Fruit fly (Drosophila melanogaster) whole organism, prepupa: ENCODE data around the gene Lcp65Ad.

ENCODE experiments used
- Blimp-1 ChIP-seq: fragments of 200-800 bp; sonication (Bioruptor generic); optimal IDR thresholded peaks from 3 replicates; lab custom pipeline; 2017; ENCODE audit warnings: missing biosample characterization, missing genetic modification characterization, mild to moderate bottlenecking, moderate library complexity, missing genetic modification reagents
- CG10631 ChIP-seq: fragments of 200-800 bp; sonication (Bioruptor generic); optimal IDR thresholded peaks from 2 replicates; lab custom pipeline; 2016; ENCODE audit warnings: missing biosample characterization, missing genetic modification characterization
- CG10669 ChIP-seq: fragments of 200-800 bp; sonication (Bioruptor generic); optimal IDR thresholded peaks from 3 replicates; lab custom pipeline; 2018; ENCODE audit warnings: missing biosample characterization, mild to moderate bottlenecking, missing genetic modification characterization, moderate library complexity
- CG11762 ChIP-seq: fragments of 200-800 bp; sonication (Bioruptor generic); optimal IDR thresholded peaks from 3 replicates; lab custom pipeline; 2016; ENCODE audit warnings: missing biosample characterization, missing genetic modification characterization; ENCODE audit not compliant: insufficient read depth
- CG15336 ChIP-seq: fragments of 200-800 bp; sonication (Bioruptor generic); IDR thresholded peaks from 2 replicates; pipeline ENCODE4 v1.3.6; 2022; ENCODE audit warnings: missing biosample characterization, missing genetic modification characterization
- CG1621 ChIP-seq: fragments of 200-800 bp; sonication (Bioruptor generic); optimal IDR thresholded peaks from 3 replicates; lab custom pipeline; 2018; ENCODE audit warnings: missing biosample characterization, mild to moderate bottlenecking, missing genetic modification characterization
- CG16779 ChIP-seq: fragments of 200-800 bp; sonication (Bioruptor generic); optimal IDR thresholded peaks from 3 replicates; lab custom pipeline; 2017; ENCODE audit warnings: missing biosample characterization, mild to moderate bottlenecking, missing genetic modification characterization
- CG31627 ChIP-seq: fragments of 200-800 bp; sonication (Bioruptor generic); optimal IDR thresholded peaks from 3 replicates; lab custom pipeline; 2016; ENCODE audit warnings: missing biosample characterization, missing genetic modification characterization
- CG32006 ChIP-seq: fragments of 200-800 bp; sonication (Bioruptor generic); optimal IDR thresholded peaks from 3 replicates; lab custom pipeline; 2017; ENCODE audit warnings: missing biosample characterization, mild to moderate bottlenecking, missing genetic modification characterization
- CG34406 ChIP-seq: fragments of 200-800 bp; sonication (Bioruptor generic); optimal IDR thresholded peaks from 3 replicates; lab custom pipeline; 2016; ENCODE audit warnings: missing biosample characterization, missing genetic modification characterization
- CG4318 ChIP-seq: fragments of 200-800 bp; sonication (Bioruptor generic); optimal IDR thresholded peaks from 3 replicates; lab custom pipeline; 2017; ENCODE audit warnings: missing biosample characterization, mild to moderate bottlenecking, missing genetic modification characterization
- CG6276 ChIP-seq: fragments of 200-800 bp; sonication (Bioruptor generic); optimal IDR thresholded peaks from 2 replicates; lab custom pipeline; 2017; ENCODE audit warnings: missing biosample characterization, mild to moderate bottlenecking, missing genetic modification characterization
- CG6808 ChIP-seq: fragments of 200-800 bp; sonication (Bioruptor generic); optimal IDR thresholded peaks from 3 replicates; lab custom pipeline; 2017; ENCODE audit warnings: missing biosample characterization, missing genetic modification characterization, mild to moderate bottlenecking, moderate library complexity, missing genetic modification reagents
- CG6854 ChIP-seq: fragments of 200-800 bp; sonication (Bioruptor generic); optimal IDR thresholded peaks from 2 replicates; lab custom pipeline; 2017; ENCODE audit warnings: missing biosample characterization, mild to moderate bottlenecking, missing genetic modification characterization
- CG7368 ChIP-seq: fragments of 200-800 bp; sonication (Bioruptor generic); optimal IDR thresholded peaks from 3 replicates; lab custom pipeline; 2016; ENCODE audit warnings: missing biosample characterization, missing genetic modification characterization
- CG8119 ChIP-seq: fragments of 200-800 bp; sonication (Bioruptor generic); IDR thresholded peaks from 3 replicates; pipeline ENCODE4 v1.3.6; 2022; ENCODE audit warnings: missing biosample characterization, missing genetic modification characterization
- CG8319 ChIP-seq: fragments of 200-800 bp; sonication (Bioruptor generic); optimal IDR thresholded peaks from 3 replicates; lab custom pipeline; 2016; ENCODE audit warnings: missing biosample characterization, missing genetic modification characterization
- CG8632 ChIP-seq: fragments of 200-800 bp; sonication (Bioruptor generic); optimal IDR thresholded peaks from 3 replicates; lab custom pipeline; 2016; ENCODE audit warnings: missing biosample characterization, missing genetic modification characterization
- CG9139 ChIP-seq: fragments of 200-800 bp; sonication (Bioruptor generic); optimal IDR thresholded peaks from 3 replicates; lab custom pipeline; 2017; ENCODE audit warnings: missing biosample characterization, mild to moderate bottlenecking, missing genetic modification characterization
- Eip75B ChIP-seq: fragments of 200-800 bp; sonication (Bioruptor generic); optimal IDR thresholded peaks from 3 replicates; lab custom pipeline; 2016; ENCODE audit warnings: missing biosample characterization, missing genetic modification characterization
- Eip78C ChIP-seq: fragments of 200-800 bp; sonication (Bioruptor generic); peaks from one replicate; lab custom pipeline; 2016; ENCODE audit warnings: missing biosample characterization, missing genetic modification characterization
- Eip93F ChIP-seq: fragments of 200-800 bp; sonication (Bioruptor generic); optimal IDR thresholded peaks from 2 replicates; lab custom pipeline; 2016; ENCODE audit warnings: missing biosample characterization, mild to moderate bottlenecking, missing genetic modification characterization
- Ets21C ChIP-seq: fragments of 200-800 bp; sonication (Bioruptor generic); optimal IDR thresholded peaks from 3 replicates; lab custom pipeline; 2016; ENCODE audit warnings: missing biosample characterization, missing genetic modification characterization
- Hr39 ChIP-seq: fragments of 200-800 bp; sonication (Bioruptor generic); optimal IDR thresholded peaks from 2 replicates; lab custom pipeline; 2016; ENCODE audit warnings: missing biosample characterization, missing genetic modification characterization
- Hr4 ChIP-seq: fragments of 200-800 bp; sonication (Bioruptor generic); optimal IDR thresholded peaks from 3 replicates; lab custom pipeline; 2016; ENCODE audit warnings: missing biosample characterization, missing genetic modification characterization
- Lpt ChIP-seq: fragments of 200-800 bp; sonication (Bioruptor generic); optimal IDR thresholded peaks from 3 replicates; lab custom pipeline; 2016; ENCODE audit warnings: missing biosample characterization, missing genetic modification characterization
- Met ChIP-seq: fragments of 200-800 bp; sonication (Bioruptor generic); optimal IDR thresholded peaks from 3 replicates; lab custom pipeline; 2016; ENCODE audit warnings: missing biosample characterization, missing genetic modification characterization
- OdsH ChIP-seq: fragments of 200-800 bp; sonication (Bioruptor generic); optimal IDR thresholded peaks from 3 replicates; lab custom pipeline; 2016; ENCODE audit warnings: missing biosample characterization, missing genetic modification characterization
- Sox102F ChIP-seq: fragments of 200-800 bp; sonication (Bioruptor generic); optimal IDR thresholded peaks from 2 replicates; lab custom pipeline; 2016; ENCODE audit warnings: missing biosample characterization, mild to moderate bottlenecking, missing genetic modification characterization
- Sox14 ChIP-seq: fragments of 200-800 bp; sonication (Bioruptor generic); optimal IDR thresholded peaks from 3 replicates; lab custom pipeline; 2016; ENCODE audit warnings: missing biosample characterization, missing genetic modification characterization
- Sox15 ChIP-seq: fragments of 200-800 bp; sonication (Bioruptor generic); optimal IDR thresholded peaks from 3 replicates; lab custom pipeline; 2016; ENCODE audit warnings: missing biosample characterization, missing genetic modification characterization
- achi ChIP-seq: fragments of 200-800 bp; sonication (Bioruptor generic); optimal IDR thresholded peaks from 3 replicates; lab custom pipeline; 2016; ENCODE audit warnings: missing biosample characterization, missing genetic modification characterization
- acj6 ChIP-seq: fragments of 200-800 bp; sonication (Bioruptor generic); optimal IDR thresholded peaks from 3 replicates; lab custom pipeline; 2016; ENCODE audit warnings: missing biosample characterization, missing genetic modification characterization
- dac ChIP-seq: fragments of 200-800 bp; sonication (Bioruptor generic); optimal IDR thresholded peaks from 2 replicates; lab custom pipeline; 2017; ENCODE audit warnings: missing biosample characterization, mild to moderate bottlenecking, missing genetic modification characterization
- dsx ChIP-seq: fragments of 200-800 bp; optimal IDR thresholded peaks from 3 replicates; lab custom pipeline; 2019; ENCODE audit warnings: missing biosample characterization, mild to moderate bottlenecking, missing genetic modification characterization, moderate library complexity; ENCODE audit not compliant: poor library complexity, severe bottlenecking
- esn ChIP-seq: fragments of 200-800 bp; sonication (Bioruptor generic); optimal IDR thresholded peaks from 2 replicates; lab custom pipeline; 2016; ENCODE audit warnings: missing biosample characterization, mild to moderate bottlenecking, missing genetic modification characterization, moderate library complexity
- fd85E ChIP-seq: fragments of 200-800 bp; sonication (Bioruptor generic); optimal IDR thresholded peaks from 3 replicates; lab custom pipeline; 2016; ENCODE audit warnings: missing biosample characterization, missing genetic modification characterization
- fkh ChIP-seq: fragments of 200-800 bp; sonication (Bioruptor generic); optimal IDR thresholded peaks from 3 replicates; lab custom pipeline; 2017; ENCODE audit warnings: missing biosample characterization, mild to moderate bottlenecking, missing genetic modification characterization, moderate library complexity
- lz ChIP-seq: fragments of 200-800 bp; sonication (Bioruptor generic); optimal IDR thresholded peaks from 3 replicates; lab custom pipeline; 2016; ENCODE audit warnings: missing biosample characterization, missing genetic modification characterization
- salr ChIP-seq, 2 experiments: fragments of 200-800 bp; sonication (Bioruptor generic); optimal IDR thresholded peaks; 3 replicates each; lab custom pipeline; 2016 to 2018; ENCODE audit warnings: missing biosample characterization in 2 of 2, missing genetic modification characterization in 2 of 2, mild to moderate bottlenecking in 1 of 2
- ss ChIP-seq, 2 experiments: fragments of 200-800 bp; sonication (Bioruptor generic); optimal IDR thresholded peaks; 2 replicates in 1 of 2; 3 replicates in 1 of 2; lab custom pipeline; 2017 to 2018; ENCODE audit warnings: mild to moderate bottlenecking in 2 of 2, missing biosample characterization in 2 of 2, missing genetic modification characterization in 2 of 2, moderate library complexity in 1 of 2
- svp ChIP-seq: fragments of 200-800 bp; sonication (Bioruptor generic); peaks from one replicate; lab custom pipeline; 2016; ENCODE audit warnings: missing biosample characterization, missing genetic modification characterization
- topi ChIP-seq: fragments of 200-800 bp; sonication (Bioruptor generic); optimal IDR thresholded peaks from 3 replicates; lab custom pipeline; 2016; ENCODE audit warnings: missing biosample characterization, missing genetic modification characterization
- vri ChIP-seq: fragments of 200-800 bp; sonication (Bioruptor generic); optimal IDR thresholded peaks from 3 replicates; lab custom pipeline; 2016; ENCODE audit warnings: missing biosample characterization, mild to moderate bottlenecking, missing genetic modification characterization

Gene Lcp65Ad

dm6 chr3L:6184884-6185438 is 41.8 kb downstream of the Lcp65Ad start, which contains the start of the genes D19B and CG43293 (continued):
- TF ChIP-seq Hr4: peak; percentile 93
- peak; percentile 65 for TF ChIP-seq CG6854 (GFP tag; lab: Kevin White, UChicago)
- peak; percentile 83 for TF ChIP-seq CG34406 (GFP tag; lab: Kevin White, UChicago)
- peak; percentile 76 to 80 for TF ChIP-seq salr (GFP tag; optimal IDR thresholded peaks at IDR 0.05; lab: Kevin White, UChicago)
- TF ChIP-seq lz (GFP tag; lab: Kevin White, UChicago): peak; percentile 83
- TF ChIP-seq CG1621 (tag; lab: Kevin White, UChicago): peak; percentile 86
- peak; percentile 90 for TF ChIP-seq achi (GFP tag; lab: Kevin White, UChicago)
- peak; percentile 87 for TF ChIP-seq CG31627 (GFP tag; lab: Kevin White, UChicago)
- peak; percentile 91 for TF ChIP-seq OdsH (GFP tag; lab: Kevin White, UChicago)
- peak; percentile 69 for TF ChIP-seq CG9139 (GFP tag; lab: Kevin White, UChicago)
- no peak for TF ChIP-seq Blimp-1 (GFP tag; lab: Kevin White, UChicago)
- TF ChIP-seq CG8632 (GFP tag; lab: Kevin White, UChicago): peak; percentile 82
- peak; percentile 89 for TF ChIP-seq fkh (GFP tag; lab: Kevin White, UChicago)

- peak; percentile 56 for TF ChIP-seq achi (GFP tag; lab: Kevin White, UChicago)
- TF ChIP-seq CG8319 (GFP tag; lab: Kevin White, UChicago): no peak
- peak; percentile 10 for TF ChIP-seq Lpt (GFP tag; lab: Kevin White, UChicago)
- TF ChIP-seq CG10631 (GFP tag; lab: Kevin White, UChicago): peak; percentile 58
- TF ChIP-seq Hr4: peak; percentile 49
- no peak for TF ChIP-seq CG16779 (tag; lab: Kevin White, UChicago)
- TF ChIP-seq Sox14: peak; percentile 50
- TF ChIP-seq ss (GFP tag; optimal IDR thresholded peaks at IDR 0.05; lab: Kevin White, UChicago): peak; percentile 17 to 35
- TF ChIP-seq fd85E (GFP tag; lab: Kevin White, UChicago): no peak
- TF ChIP-seq CG6276 (GFP tag; lab: Kevin White, UChicago): no peak
- peak; percentile 56 for TF ChIP-seq lz (GFP tag; lab: Kevin White, UChicago)
- TF ChIP-seq CG8119: peak; percentile 25; the same call in 1 of the 3 replicates
- TF ChIP-seq CG32006 (GFP tag; lab: Kevin White, UChicago): peak; percentile 56
- TF ChIP-seq CG11762: peak; percentile 25
- no peak for TF ChIP-seq CG10669 (GFP tag; lab: Kevin White, UChicago)
- TF ChIP-seq CG7368 (GFP tag; lab: Kevin White, UChicago): no peak
- TF ChIP-seq CG34406 (GFP tag; lab: Kevin White, UChicago): peak; percentile 38
- TF ChIP-seq CG15336 (GFP tag; lab: Robert Waterston, UW): peak; percentile 50
- TF ChIP-seq Met (GFP tag; lab: Kevin White, UChicago): peak; percentile 59
- TF ChIP-seq topi (GFP tag; lab: Kevin White, UChicago): peak; percentile 50
- TF ChIP-seq CG8632 (GFP tag; lab: Kevin White, UChicago): peak; percentile 32
- TF ChIP-seq dac (GFP tag; lab: Kevin White, UChicago): no peak
- TF ChIP-seq CG9139 (GFP tag; lab: Kevin White, UChicago): no peak
- TF ChIP-seq acj6 (GFP tag; lab: Kevin White, UChicago): peak; percentile 42
- no peak for TF ChIP-seq Blimp-1 (GFP tag; lab: Kevin White, UChicago)
- peak in 1 of 2 experiments; percentile 40 for TF ChIP-seq salr (GFP tag; optimal IDR thresholded peaks at IDR 0.05; lab: Kevin White, UChicago)
- TF ChIP-seq Eip93F (GFP tag; lab: Kevin White, UChicago): no peak
- TF ChIP-seq Hr39 (GFP tag; lab: Kevin White, UChicago): peak; percentile 71
- TF ChIP-seq Eip78C (GFP tag; lab: Kevin White, UChicago): peak; percentile 61
- TF ChIP-seq CG1621 (tag; lab: Kevin White, UChicago): peak; percentile 21
- TF ChIP-seq CG4318: no peak
- TF ChIP-seq dsx (GFP tag; lab: Kevin White, UChicago): peak; percentile 19
- no peak for TF ChIP-seq Eip75B (GFP tag; lab: Kevin White, UChicago)
- peak; percentile 37 for TF ChIP-seq OdsH (GFP tag; lab: Kevin White, UChicago)
- TF ChIP-seq Sox102F (GFP tag; lab: Kevin White, UChicago): no peak
- no peak for TF ChIP-seq CG6808 (GFP tag; lab: Kevin White, UChicago)
- peak; percentile 89 for TF ChIP-seq svp (GFP tag; lab: Kevin White, UChicago)
- TF ChIP-seq vri (GFP tag; lab: Kevin White, UChicago): no peak
- TF ChIP-seq Sox15 (GFP tag; lab: Kevin White, UChicago): peak; percentile 20
- TF ChIP-seq esn (GFP tag; lab: Kevin White, UChicago): peak; percentile 67
- TF ChIP-seq Ets21C (GFP tag; lab: Kevin White, UChicago): peak; percentile 46
These were observed 46.1 kb downstream of the Lcp65Ad start, which contains the start of the genes D19A and CG7386 for dm6 chr3L:6188995-6189927. TSS of gene D19A (minus strand) at chr3L:6189123. TSS of gene CG7386 (plus strand) at chr3L:6189745.
